Fruit fly (Drosophila melanogaster) whole organism, wandering third instar larva: ENCODE results near the gene CG34034.
A peak's percentile ranks its signal among the peaks of the same experiment; 100 is the strongest.

Experiments used
- Abd-B ChIP-seq: fragments of >200 bp; optimal IDR thresholded peaks from 2 replicates; lab custom pipeline; 2017; ENCODE audit warnings: missing biosample characterization, missing genetic modification characterization
- CG32264 ChIP-seq: fragments of 200-800 bp; sonication (Bioruptor generic); optimal IDR thresholded peaks from 2 replicates; lab custom pipeline; 2016; ENCODE audit warnings: missing biosample characterization, missing genetic modification characterization
- CG9705 ChIP-seq: fragments of 200-800 bp; sonication (Bioruptor generic); optimal IDR thresholded peaks from 2 replicates; lab custom pipeline; 2018; ENCODE audit warnings: missing biosample characterization, mild to moderate bottlenecking, missing genetic modification characterization
- Dfd ChIP-seq: fragments of >200 bp; optimal IDR thresholded peaks from 2 replicates; lab custom pipeline; 2017; ENCODE audit warnings: missing biosample characterization, missing genetic modification characterization
- Dif ChIP-seq: fragments of 200-275, 200-300 bp; sonication (Bioruptor generic); optimal IDR thresholded peaks from 2 replicates; lab custom pipeline; 2018; ENCODE audit warnings: missing biosample characterization, missing genetic modification characterization; ENCODE audit not compliant: partially characterized antibody
- GATAd ChIP-seq: sonication (Bioruptor generic); optimal IDR thresholded peaks from 2 replicates; lab custom pipeline; 2016; ENCODE audit warnings: missing biosample characterization, missing genetic modification characterization
- HLH106 ChIP-seq: fragments of 200-800 bp; optimal IDR thresholded peaks from 3 replicates; lab custom pipeline; 2019; ENCODE audit warnings: missing biosample characterization, mild to moderate bottlenecking, missing genetic modification characterization, moderate library complexity
- Hr78 ChIP-seq: fragments of >200 bp; optimal IDR thresholded peaks from 2 replicates; lab custom pipeline; 2017; ENCODE audit warnings: missing biosample characterization, missing genetic modification characterization
- Hr83 ChIP-seq: fragments of 200-300 bp; sonication (Bioruptor generic); optimal IDR thresholded peaks from 2 replicates; lab custom pipeline; 2016; ENCODE audit warnings: missing biosample characterization, mild to moderate bottlenecking, missing genetic modification characterization, moderate library complexity; ENCODE audit not compliant: poor library complexity, severe bottlenecking
- Mio ChIP-seq: sonication (Bioruptor generic); optimal IDR thresholded peaks from 2 replicates; lab custom pipeline; 2016; ENCODE audit warnings: missing biosample characterization, missing genetic modification characterization
- Myc ChIP-seq: fragments of >200 bp; optimal IDR thresholded peaks from 2 replicates; lab custom pipeline; 2017
- OdsH ChIP-seq: fragments of 200-800 bp; sonication (Bioruptor generic); optimal IDR thresholded peaks from 2 replicates; lab custom pipeline; 2016; ENCODE audit warnings: missing biosample characterization, mild to moderate bottlenecking, missing genetic modification characterization
- Sp1 ChIP-seq: fragments of 200-800 bp; sonication (Bioruptor generic); optimal IDR thresholded peaks from 3 replicates; lab custom pipeline; 2019; ENCODE audit warnings: missing biosample characterization, mild to moderate bottlenecking, missing genetic modification characterization, moderate library complexity
- br ChIP-seq: fragments of 200-800 bp; sonication (Bioruptor generic); optimal IDR thresholded peaks from 2 replicates; lab custom pipeline; 2016; ENCODE audit warnings: missing biosample characterization, missing genetic modification characterization
- brk ChIP-seq: fragments of 200-800 bp; sonication (Bioruptor generic); optimal IDR thresholded peaks from 2 replicates; lab custom pipeline; 2016; ENCODE audit warnings: missing biosample characterization, mild to moderate bottlenecking, missing genetic modification characterization
- dmrt93B ChIP-seq: fragments of 200-800 bp; sonication (Bioruptor generic); optimal IDR thresholded peaks from 2 replicates; lab custom pipeline; 2018; ENCODE audit warnings: missing biosample characterization, mild to moderate bottlenecking, missing genetic modification characterization
- dsf ChIP-seq: sonication (Bioruptor generic); optimal IDR thresholded peaks from 2 replicates; lab custom pipeline; 2016; ENCODE audit warnings: missing biosample characterization, missing genetic modification characterization, borderline replicate concordance
- ey ChIP-seq: fragments of 200-800 bp; sonication (Bioruptor generic); optimal IDR thresholded peaks from 2 replicates; lab custom pipeline; 2016; ENCODE audit warnings: missing biosample characterization, missing genetic modification characterization
- foxo ChIP-seq, 2 experiments: fragments of 200-800 bp; sonication (Bioruptor generic); optimal IDR thresholded peaks; 2 replicates in 1 of 2; 3 replicates in 1 of 2; lab custom pipeline; 2016 to 2017; ENCODE audit warnings: missing biosample characterization in 2 of 2, missing genetic modification characterization in 2 of 2
- fru ChIP-seq: fragments of 200-800 bp; sonication (Bioruptor generic); optimal IDR thresholded peaks from 3 replicates; lab custom pipeline; 2016; ENCODE audit warnings: missing biosample characterization, mild to moderate bottlenecking, missing genetic modification characterization
- h ChIP-seq: fragments of 200-800 bp; sonication (Bioruptor generic); optimal IDR thresholded peaks from 3 replicates; lab custom pipeline; 2016; ENCODE audit warnings: missing biosample characterization, mild to moderate bottlenecking, missing genetic modification characterization
- jim ChIP-seq: fragments of 175-275, 200-325 bp; sonication (Bioruptor generic); optimal IDR thresholded peaks from 2 replicates; lab custom pipeline; 2016; ENCODE audit warnings: missing biosample characterization, mild to moderate bottlenecking, missing genetic modification characterization
- lola ChIP-seq: fragments of >200 bp; optimal IDR thresholded peaks from 2 replicates; lab custom pipeline; 2017; ENCODE audit warnings: missing biosample characterization, missing genetic modification characterization
- psq ChIP-seq: fragments of 200-800 bp; sonication (Bioruptor generic); optimal IDR thresholded peaks from 3 replicates; lab custom pipeline; 2017; ENCODE audit warnings: missing biosample characterization, mild to moderate bottlenecking, missing genetic modification characterization, moderate library complexity
- rgr ChIP-seq: fragments of 200-800 bp; sonication (Bioruptor generic); optimal IDR thresholded peaks from 3 replicates; lab custom pipeline; 2016; ENCODE audit warnings: missing biosample characterization, mild to moderate bottlenecking, missing genetic modification characterization
- usp ChIP-seq: fragments of >200 bp; optimal IDR thresholded peaks from 2 replicates; lab custom pipeline; 2017; ENCODE audit warnings: missing biosample characterization, missing genetic modification characterization
- woc ChIP-seq: sonication (Bioruptor generic); optimal IDR thresholded peaks from 2 replicates; lab custom pipeline; 2016; ENCODE audit warnings: missing biosample characterization, mild to moderate bottlenecking, missing genetic modification characterization

CG34034 gene

dm6 chr3R:21719934-21720431 is 18.9 kb downstream of the CG34034 start (continued):
- TF ChIP-seq jim (GFP tag; lab: Kevin White, UChicago), result no peak
- TF ChIP-seq CG32264 (GFP tag; lab: Kevin White, UChicago), result peak; percentile 47
- peak; percentile 62 for TF ChIP-seq CG9705
- TF ChIP-seq psq (GFP tag; lab: Kevin White, UChicago), result peak; percentile 77
- TF ChIP-seq Mio (GFP tag; lab: Kevin White, UChicago), result no peak
- no peak for TF ChIP-seq dsf (GFP tag; lab: Kevin White, UChicago)

DNA sequence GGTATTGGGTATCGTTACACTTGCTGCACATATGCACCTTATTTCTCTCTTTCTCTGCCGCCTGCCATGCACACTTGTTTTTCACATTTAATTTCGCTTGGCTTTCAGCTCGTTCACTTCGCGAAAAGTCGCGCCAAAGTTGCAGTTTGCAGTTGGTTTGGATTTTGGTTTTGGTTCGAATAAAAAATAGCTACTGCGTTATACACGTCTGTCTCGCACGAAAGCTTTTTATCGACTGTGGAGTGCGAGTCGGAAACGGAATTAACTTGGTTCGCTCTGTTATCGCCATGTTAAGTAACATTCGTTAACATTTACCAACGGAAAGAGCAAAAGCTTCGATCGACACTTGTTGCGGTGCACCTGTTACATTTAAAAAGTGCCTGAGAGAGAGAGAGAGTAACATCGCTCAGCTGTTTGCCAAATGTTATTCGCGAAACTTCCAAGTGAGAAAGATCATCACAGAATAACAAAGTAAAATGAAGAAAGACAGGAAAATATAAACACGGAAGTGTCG is 19.4 kb downstream of the CG34034 start, which contains the start of gene CG31176:
TSS of gene CG31176 (minus strand) at position 241 of the 514 bp plus-strand sequence.
- TF ChIP-seq GATAd (GFP tag; lab: Kevin White, UChicago) (no peak), Sp1 (GFP tag; lab: Kevin White, UChicago) (no peak), Myc (lab: Kevin White, UChicago) (no peak), CG32264 (GFP tag; lab: Kevin White, UChicago) (no peak), Dfd (GFP tag; lab: Kevin White, UChicago) (no peak), woc (no peak), usp (GFP tag; lab: Kevin White, UChicago) (no peak), Abd-B (no peak), fru (GFP tag; lab: Kevin White, UChicago) (no peak)

dm6 chr3R:21704439-21704838 is 34.5 kb downstream of the CG34034 start:
- no peak for TF ChIP-seq psq (GFP tag; lab: Kevin White, UChicago)
- no peak for TF ChIP-seq Hr78 (GFP tag; lab: Kevin White, UChicago)

DNA sequence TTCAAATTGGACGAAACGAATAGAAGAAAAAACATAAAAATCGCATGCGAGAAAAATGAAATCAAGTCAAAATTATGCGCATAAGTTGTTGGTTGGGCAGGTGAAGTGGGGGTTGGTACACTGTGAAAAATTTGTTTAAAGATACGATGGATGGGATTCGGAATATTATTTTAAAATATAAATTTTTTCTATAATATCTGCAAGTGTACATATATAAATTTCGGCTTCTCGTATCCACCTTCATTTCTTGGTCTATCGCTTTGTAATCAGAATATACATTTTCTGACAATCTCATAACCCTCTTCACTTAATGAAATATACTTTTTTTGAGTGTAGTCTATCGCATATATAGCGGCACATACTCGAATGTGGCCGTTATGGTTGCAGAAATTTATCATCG is 35.6 kb downstream of the CG34034 start:
- TF ChIP-seq Mio (GFP tag; lab: Kevin White, UChicago) (no peak), lola (GFP tag; lab: Kevin White, UChicago) (no peak), foxo (GFP tag; optimal IDR thresholded peaks at IDR 0.05; lab: Kevin White, UChicago) (peak in 1 of 2 experiments; percentile 16)

- TF ChIP-seq h (GFP tag; lab: Kevin White, UChicago) (no peak), fru (GFP tag; lab: Kevin White, UChicago) (no peak), dsf (GFP tag; lab: Kevin White, UChicago) (no peak), Hr83 (GFP tag; lab: Kevin White, UChicago) (no peak)
Measured at dm6 chr3R:21701529-21701928, 37.4 kb downstream of the CG34034 start.

DNA sequence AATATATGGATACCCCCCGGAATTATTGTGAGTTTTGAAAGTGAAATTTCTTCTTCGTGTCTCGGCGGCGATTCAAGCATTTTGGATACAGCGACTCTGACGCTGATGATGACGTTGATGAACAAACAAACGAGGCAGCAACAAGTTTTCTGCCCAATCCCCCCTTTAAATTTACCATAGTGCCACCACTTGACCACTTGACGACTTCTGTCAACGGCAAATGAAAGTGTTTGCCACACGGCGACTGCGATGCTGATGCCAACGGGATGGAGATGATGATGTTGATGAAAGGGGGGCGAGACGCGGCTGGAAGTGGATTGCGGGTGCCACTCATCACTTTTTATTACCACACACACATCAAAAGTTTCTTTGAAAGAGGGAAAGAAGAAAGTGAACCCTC is 38.5 kb downstream of the CG34034 start:
- TF ChIP-seq Dfd (GFP tag; lab: Kevin White, UChicago), result no peak
- TF ChIP-seq CG32264 (GFP tag; lab: Kevin White, UChicago), result no peak
- no peak for TF ChIP-seq Abd-B
- TF ChIP-seq, all 38 proteins: peak for 0

dm6 chr3R:21698895-21699300 is 40.0 kb downstream of the CG34034 start:
- TF ChIP-seq brk (GFP tag; lab: Kevin White, UChicago) (no peak), psq (GFP tag; lab: Kevin White, UChicago) (peak; percentile 51), foxo (GFP tag; optimal IDR thresholded peaks at IDR 0.05; lab: Kevin White, UChicago) (peak in 1 of 2 experiments; percentile 69), rgr (GFP tag; lab: Kevin White, UChicago) (peak; percentile 22), HLH106 (tag; lab: Kevin White, UChicago) (peak; percentile 63), CG9705 (no peak), fru (GFP tag; lab: Kevin White, UChicago) (peak; percentile 61), Sp1 (GFP tag; lab: Kevin White, UChicago) (peak; percentile 44), OdsH (peak; percentile 34), ey (GFP tag; lab: Kevin White, UChicago) (peak; percentile 32), br (peak; percentile 36), dmrt93B (GFP tag; lab: Kevin White, UChicago) (peak; percentile 22), h (GFP tag; lab: Kevin White, UChicago) (peak; percentile 45), Dif (no peak)
- TF ChIP-seq, all 38 proteins: peak for 11
